Fruit fly (Drosophila melanogaster): ENCODE measurements around the gene Eip74EF.
A peak's percentile ranks its signal among the peaks of the same experiment; 100 is the strongest.

Gene Eip74EF

dm6 chr3L:17608185-17609067 lies 10.7 kb downstream of the Eip74EF start (continued):
- no peak for TF ChIP-seq her (GFP tag; optimal IDR thresholded peaks at IDR 0.05)
- TF ChIP-seq Drgx (GFP tag; IDR thresholded peaks at IDR 0.05), result 0 out of 2 replicates have a peak, but pooled peaks have one; percentile 29
- no peak for TF ChIP-seq otp (GFP tag; IDR thresholded peaks at IDR 0.05)
- TF ChIP-seq TFAM (GFP tag; optimal IDR thresholded peaks at IDR 0.05), result no peak
- no peak for TF ChIP-seq CG16779 (GFP tag; IDR thresholded peaks at IDR 0.05)
- no peak for TF ChIP-seq zf30C (GFP tag; optimal IDR thresholded peaks at IDR 0.05)
- no peak for TF ChIP-seq Doc3 (GFP tag; IDR thresholded peaks at IDR 0.05; ENCODE audit: partially characterized antibody)
- no peak for TF ChIP-seq Oaz (GFP tag; IDR thresholded peaks at IDR 0.05)
- TF ChIP-seq CG13296 (GFP tag; optimal IDR thresholded peaks at IDR 0.05), result no peak
- TF ChIP-seq D19B (GFP tag; optimal IDR thresholded peaks at IDR 0.05), result no peak
- no peak for TF ChIP-seq dimm (GFP tag; IDR thresholded peaks at IDR 0.05)
- no peak for TF ChIP-seq CG17612 (GFP tag; IDR thresholded peaks at IDR 0.05)
- TF ChIP-seq Sox100B (GFP tag; optimal IDR thresholded peaks at IDR 0.05), result peak; percentile 21
- TF ChIP-seq sr (GFP tag; IDR thresholded peaks at IDR 0.05), result no peak
- no peak for TF ChIP-seq chinmo (GFP tag; IDR thresholded peaks at IDR 0.05; ENCODE audit: partially characterized antibody)
- TF ChIP-seq danr (GFP tag; IDR thresholded peaks at IDR 0.05), result no peak
- no peak for TF ChIP-seq CG11085 (GFP tag; IDR thresholded peaks at IDR 0.05)
- TF ChIP-seq CG15696 (tag; optimal IDR thresholded peaks at IDR 0.05), result no peak
- no peak for TF ChIP-seq en (GFP tag; optimal IDR thresholded peaks at IDR 0.05)
- no peak for TF ChIP-seq CG2875 (GFP tag; optimal IDR thresholded peaks at IDR 0.05)
- peak in 1 of 2 experiments; percentile 2 for TF ChIP-seq chif (GFP tag; optimal IDR thresholded peaks at IDR 0.05)
- TF ChIP-seq CG30020 (tag; optimal IDR thresholded peaks at IDR 0.05), result no peak
- TF ChIP-seq ap (GFP tag; IDR thresholded peaks at IDR 0.05), result no peak
- peak; percentile 8 for TF ChIP-seq CG9727 (GFP tag; optimal IDR thresholded peaks at IDR 0.05)
- no peak for TF ChIP-seq cas (GFP tag; IDR thresholded peaks at IDR 0.05)
- TF ChIP-seq eve (GFP tag; optimal IDR thresholded peaks at IDR 0.05), result peak in 1 of 2 experiments; percentile 32
- no peak for TF ChIP-seq CG18599 (GFP tag; optimal IDR thresholded peaks at IDR 0.05)
- 0 out of 3 replicates have a peak, but pooled peaks have one; percentile 27 for TF ChIP-seq CG17361 (GFP tag; IDR thresholded peaks at IDR 0.05)
- no peak for TF ChIP-seq Kr (GFP tag; optimal IDR thresholded peaks at IDR 0.05)
- no peak for TF ChIP-seq lmd (GFP tag; IDR thresholded peaks at IDR 0.05)
- TF ChIP-seq ftz-f1 (GFP tag; optimal IDR thresholded peaks at IDR 0.05), result no peak
- TF ChIP-seq CG8924 (tag; optimal IDR thresholded peaks at IDR 0.05), result no peak
- TF ChIP-seq exex (tag; optimal IDR thresholded peaks at IDR 0.05), result no peak
- TF ChIP-seq CG11398 (GFP tag; optimal IDR thresholded peaks at IDR 0.05), result no peak
- TF ChIP-seq Stat92E (GFP tag; optimal IDR thresholded peaks at IDR 0.05), result no peak
- TF ChIP-seq Dp (GFP tag; optimal IDR thresholded peaks at IDR 0.05), result no peak
- TF ChIP-seq CG11723 (GFP tag; optimal IDR thresholded peaks at IDR 0.05), result no peak
- peak; percentile 24 for TF ChIP-seq CG4424 (GFP tag; optimal IDR thresholded peaks at IDR 0.05)
- TF ChIP-seq da (GFP tag; optimal IDR thresholded peaks at IDR 0.05), result no peak
- TF ChIP-seq CG17912 (GFP tag; optimal IDR thresholded peaks at IDR 0.05), result no peak
- no peak for TF ChIP-seq CG13287 (GFP tag; IDR thresholded peaks at IDR 0.05; ENCODE audit: partially characterized antibody)
- no peak for TF ChIP-seq HLH4C (GFP tag; IDR thresholded peaks at IDR 0.05; ENCODE audit: partially characterized antibody)
- TF ChIP-seq Neu2 (GFP tag; optimal IDR thresholded peaks at IDR 0.05; ENCODE audit: borderline replicate concordance), result no peak
- TF ChIP-seq Mes4 (GFP tag; optimal IDR thresholded peaks at IDR 0.05), result no peak
- no peak for TF ChIP-seq CG10431 (GFP tag; optimal IDR thresholded peaks at IDR 0.05)
- no peak for TF ChIP-seq CG12942 (GFP tag; optimal IDR thresholded peaks at IDR 0.05)
- no peak for TF ChIP-seq CG6791 (GFP tag; IDR thresholded peaks at IDR 0.05; ENCODE audit: partially characterized antibody)
- TF ChIP-seq Hsf (GFP tag; optimal IDR thresholded peaks at IDR 0.05), result no peak
- TF ChIP-seq fd64A (GFP tag; optimal IDR thresholded peaks at IDR 0.05), result no peak
